Fruit fly (Drosophila melanogaster) whole organism, prepupa: ENCODE data around the gene Gr63a.

ENCODE experiments used
- Blimp-1 ChIP-seq: fragments of 200-800 bp; sonication (Bioruptor generic); optimal IDR thresholded peaks from 3 replicates; lab custom pipeline; 2017; ENCODE audit warnings: missing biosample characterization, missing genetic modification characterization, mild to moderate bottlenecking, moderate library complexity, missing genetic modification reagents
- CG10631 ChIP-seq: fragments of 200-800 bp; sonication (Bioruptor generic); optimal IDR thresholded peaks from 2 replicates; lab custom pipeline; 2016; ENCODE audit warnings: missing biosample characterization, missing genetic modification characterization
- CG10669 ChIP-seq: fragments of 200-800 bp; sonication (Bioruptor generic); optimal IDR thresholded peaks from 3 replicates; lab custom pipeline; 2018; ENCODE audit warnings: missing biosample characterization, mild to moderate bottlenecking, missing genetic modification characterization, moderate library complexity
- CG11762 ChIP-seq: fragments of 200-800 bp; sonication (Bioruptor generic); optimal IDR thresholded peaks from 3 replicates; lab custom pipeline; 2016; ENCODE audit warnings: missing biosample characterization, missing genetic modification characterization; ENCODE audit not compliant: insufficient read depth
- CG11902 ChIP-seq: fragments of 200-800 bp; sonication (Bioruptor generic); optimal IDR thresholded peaks from 3 replicates; lab custom pipeline; 2016; ENCODE audit warnings: missing biosample characterization, missing genetic modification characterization
- CG1621 ChIP-seq: fragments of 200-800 bp; sonication (Bioruptor generic); optimal IDR thresholded peaks from 3 replicates; lab custom pipeline; 2018; ENCODE audit warnings: missing biosample characterization, mild to moderate bottlenecking, missing genetic modification characterization
- CG16779 ChIP-seq: fragments of 200-800 bp; sonication (Bioruptor generic); optimal IDR thresholded peaks from 3 replicates; lab custom pipeline; 2017; ENCODE audit warnings: missing biosample characterization, mild to moderate bottlenecking, missing genetic modification characterization
- CG3032 ChIP-seq: fragments of 200-800 bp; optimal IDR thresholded peaks from 2 replicates; lab custom pipeline; 2019; ENCODE audit warnings: missing biosample characterization, mild to moderate bottlenecking, missing genetic modification characterization, moderate library complexity
- CG31627 ChIP-seq: fragments of 200-800 bp; sonication (Bioruptor generic); optimal IDR thresholded peaks from 3 replicates; lab custom pipeline; 2016; ENCODE audit warnings: missing biosample characterization, missing genetic modification characterization
- CG32006 ChIP-seq: fragments of 200-800 bp; sonication (Bioruptor generic); optimal IDR thresholded peaks from 3 replicates; lab custom pipeline; 2017; ENCODE audit warnings: missing biosample characterization, mild to moderate bottlenecking, missing genetic modification characterization
- CG3919 ChIP-seq: fragments of 200-800 bp; sonication (Bioruptor generic); optimal IDR thresholded peaks from 3 replicates; lab custom pipeline; 2016; ENCODE audit warnings: missing biosample characterization, missing genetic modification characterization
- CG4318 ChIP-seq: fragments of 200-800 bp; sonication (Bioruptor generic); optimal IDR thresholded peaks from 3 replicates; lab custom pipeline; 2017; ENCODE audit warnings: missing biosample characterization, mild to moderate bottlenecking, missing genetic modification characterization
- CG6163 ChIP-seq: fragments of 200-800 bp; sonication (Bioruptor generic); IDR thresholded peaks from 3 replicates; pipeline ENCODE4 v1.3.6; 2022; ENCODE audit warnings: missing biosample characterization, missing genetic modification characterization
- CG6276 ChIP-seq: fragments of 200-800 bp; sonication (Bioruptor generic); optimal IDR thresholded peaks from 2 replicates; lab custom pipeline; 2017; ENCODE audit warnings: missing biosample characterization, mild to moderate bottlenecking, missing genetic modification characterization
- CG6792 ChIP-seq: fragments of 200-800 bp; sonication (Bioruptor generic); optimal IDR thresholded peaks from 3 replicates; lab custom pipeline; 2016; ENCODE audit warnings: missing biosample characterization, missing genetic modification characterization
- CG6808 ChIP-seq: fragments of 200-800 bp; sonication (Bioruptor generic); optimal IDR thresholded peaks from 3 replicates; lab custom pipeline; 2017; ENCODE audit warnings: missing biosample characterization, missing genetic modification characterization, mild to moderate bottlenecking, moderate library complexity, missing genetic modification reagents
- CG6854 ChIP-seq: fragments of 200-800 bp; sonication (Bioruptor generic); optimal IDR thresholded peaks from 2 replicates; lab custom pipeline; 2017; ENCODE audit warnings: missing biosample characterization, mild to moderate bottlenecking, missing genetic modification characterization
- CG7368 ChIP-seq: fragments of 200-800 bp; sonication (Bioruptor generic); optimal IDR thresholded peaks from 3 replicates; lab custom pipeline; 2016; ENCODE audit warnings: missing biosample characterization, missing genetic modification characterization
- CG9139 ChIP-seq: fragments of 200-800 bp; sonication (Bioruptor generic); optimal IDR thresholded peaks from 3 replicates; lab custom pipeline; 2017; ENCODE audit warnings: missing biosample characterization, mild to moderate bottlenecking, missing genetic modification characterization
- Eip75B ChIP-seq: fragments of 200-800 bp; sonication (Bioruptor generic); optimal IDR thresholded peaks from 3 replicates; lab custom pipeline; 2016; ENCODE audit warnings: missing biosample characterization, missing genetic modification characterization
- Eip78C ChIP-seq: fragments of 200-800 bp; sonication (Bioruptor generic); peaks from one replicate; lab custom pipeline; 2016; ENCODE audit warnings: missing biosample characterization, missing genetic modification characterization
- Eip93F ChIP-seq: fragments of 200-800 bp; sonication (Bioruptor generic); optimal IDR thresholded peaks from 2 replicates; lab custom pipeline; 2016; ENCODE audit warnings: missing biosample characterization, mild to moderate bottlenecking, missing genetic modification characterization
- Ets21C ChIP-seq: fragments of 200-800 bp; sonication (Bioruptor generic); optimal IDR thresholded peaks from 3 replicates; lab custom pipeline; 2016; ENCODE audit warnings: missing biosample characterization, missing genetic modification characterization
- Ets96B ChIP-seq: fragments of 200-800 bp; optimal IDR thresholded peaks from 2 replicates; lab custom pipeline; 2019; ENCODE audit warnings: missing biosample characterization, mild to moderate bottlenecking, missing genetic modification characterization, moderate library complexity
- Gug ChIP-seq: fragments of 200-800 bp; sonication (Bioruptor generic); IDR thresholded peaks from 2 replicates; pipeline ENCODE4 v1.3.6; 2022; ENCODE audit warnings: missing biosample characterization, missing genetic modification characterization
- Hr38 ChIP-seq: sonication (Bioruptor generic); optimal IDR thresholded peaks from 2 replicates; lab custom pipeline; 2016; ENCODE audit warnings: missing biosample characterization, missing genetic modification characterization
- Hr39 ChIP-seq: fragments of 200-800 bp; sonication (Bioruptor generic); optimal IDR thresholded peaks from 2 replicates; lab custom pipeline; 2016; ENCODE audit warnings: missing biosample characterization, missing genetic modification characterization
- Lpt ChIP-seq: fragments of 200-800 bp; sonication (Bioruptor generic); optimal IDR thresholded peaks from 3 replicates; lab custom pipeline; 2016; ENCODE audit warnings: missing biosample characterization, missing genetic modification characterization
- Met ChIP-seq: fragments of 200-800 bp; sonication (Bioruptor generic); optimal IDR thresholded peaks from 3 replicates; lab custom pipeline; 2016; ENCODE audit warnings: missing biosample characterization, missing genetic modification characterization
- OdsH ChIP-seq: fragments of 200-800 bp; sonication (Bioruptor generic); optimal IDR thresholded peaks from 3 replicates; lab custom pipeline; 2016; ENCODE audit warnings: missing biosample characterization, missing genetic modification characterization
- Smox ChIP-seq: fragments of 200-800 bp; sonication (Bioruptor generic); optimal IDR thresholded peaks from 3 replicates; lab custom pipeline; 2016; ENCODE audit warnings: missing biosample characterization, missing genetic modification characterization
- Sox14 ChIP-seq: fragments of 200-800 bp; sonication (Bioruptor generic); optimal IDR thresholded peaks from 3 replicates; lab custom pipeline; 2016; ENCODE audit warnings: missing biosample characterization, missing genetic modification characterization
- Sox15 ChIP-seq: fragments of 200-800 bp; sonication (Bioruptor generic); optimal IDR thresholded peaks from 3 replicates; lab custom pipeline; 2016; ENCODE audit warnings: missing biosample characterization, missing genetic modification characterization
- achi ChIP-seq: fragments of 200-800 bp; sonication (Bioruptor generic); optimal IDR thresholded peaks from 3 replicates; lab custom pipeline; 2016; ENCODE audit warnings: missing biosample characterization, missing genetic modification characterization
- acj6 ChIP-seq: fragments of 200-800 bp; sonication (Bioruptor generic); optimal IDR thresholded peaks from 3 replicates; lab custom pipeline; 2016; ENCODE audit warnings: missing biosample characterization, missing genetic modification characterization
- cyc ChIP-seq: fragments of 200-800 bp; sonication (Bioruptor generic); optimal IDR thresholded peaks from 3 replicates; lab custom pipeline; 2016; ENCODE audit warnings: missing biosample characterization, missing genetic modification characterization
- dac ChIP-seq: fragments of 200-800 bp; sonication (Bioruptor generic); optimal IDR thresholded peaks from 2 replicates; lab custom pipeline; 2017; ENCODE audit warnings: missing biosample characterization, mild to moderate bottlenecking, missing genetic modification characterization
- eg ChIP-seq: fragments of 200-800 bp; sonication (Bioruptor generic); IDR thresholded peaks from 3 replicates; pipeline ENCODE4 v1.3.6; 2022; ENCODE audit warnings: missing biosample characterization, missing genetic modification characterization
- esn ChIP-seq: fragments of 200-800 bp; sonication (Bioruptor generic); optimal IDR thresholded peaks from 2 replicates; lab custom pipeline; 2016; ENCODE audit warnings: missing biosample characterization, mild to moderate bottlenecking, missing genetic modification characterization, moderate library complexity
- fd59A ChIP-seq: fragments of 200-800 bp; sonication (Bioruptor generic); optimal IDR thresholded peaks from 2 replicates; lab custom pipeline; 2017; ENCODE audit warnings: missing biosample characterization, mild to moderate bottlenecking, missing genetic modification characterization, missing genetic modification reagents
- fkh ChIP-seq: fragments of 200-800 bp; sonication (Bioruptor generic); optimal IDR thresholded peaks from 3 replicates; lab custom pipeline; 2017; ENCODE audit warnings: missing biosample characterization, mild to moderate bottlenecking, missing genetic modification characterization, moderate library complexity
- net ChIP-seq: fragments of 200-800 bp; sonication (Bioruptor generic); optimal IDR thresholded peaks from 3 replicates; lab custom pipeline; 2016; ENCODE audit warnings: missing biosample characterization, missing genetic modification characterization
- pdm3 ChIP-seq: fragments of 200-800 bp; sonication (Bioruptor generic); optimal IDR thresholded peaks from 3 replicates; lab custom pipeline; 2016; ENCODE audit warnings: missing biosample characterization, missing genetic modification characterization
- salr ChIP-seq, 2 experiments: fragments of 200-800 bp; sonication (Bioruptor generic); optimal IDR thresholded peaks; 3 replicates each; lab custom pipeline; 2016 to 2018; ENCODE audit warnings: missing biosample characterization in 2 of 2, missing genetic modification characterization in 2 of 2, mild to moderate bottlenecking in 1 of 2
- spab ChIP-seq: fragments of 200-800 bp; sonication (Bioruptor generic); optimal IDR thresholded peaks from 2 replicates; lab custom pipeline; 2017; ENCODE audit warnings: missing biosample characterization, mild to moderate bottlenecking, missing genetic modification characterization, missing genetic modification reagents
- ss ChIP-seq, 2 experiments: fragments of 200-800 bp; sonication (Bioruptor generic); optimal IDR thresholded peaks; 2 replicates in 1 of 2; 3 replicates in 1 of 2; lab custom pipeline; 2017 to 2018; ENCODE audit warnings: mild to moderate bottlenecking in 2 of 2, missing biosample characterization in 2 of 2, missing genetic modification characterization in 2 of 2, moderate library complexity in 1 of 2
- svp ChIP-seq: fragments of 200-800 bp; sonication (Bioruptor generic); peaks from one replicate; lab custom pipeline; 2016; ENCODE audit warnings: missing biosample characterization, missing genetic modification characterization
- vri ChIP-seq: fragments of 200-800 bp; sonication (Bioruptor generic); optimal IDR thresholded peaks from 3 replicates; lab custom pipeline; 2016; ENCODE audit warnings: missing biosample characterization, mild to moderate bottlenecking, missing genetic modification characterization

The Gr63a gene

DNA sequence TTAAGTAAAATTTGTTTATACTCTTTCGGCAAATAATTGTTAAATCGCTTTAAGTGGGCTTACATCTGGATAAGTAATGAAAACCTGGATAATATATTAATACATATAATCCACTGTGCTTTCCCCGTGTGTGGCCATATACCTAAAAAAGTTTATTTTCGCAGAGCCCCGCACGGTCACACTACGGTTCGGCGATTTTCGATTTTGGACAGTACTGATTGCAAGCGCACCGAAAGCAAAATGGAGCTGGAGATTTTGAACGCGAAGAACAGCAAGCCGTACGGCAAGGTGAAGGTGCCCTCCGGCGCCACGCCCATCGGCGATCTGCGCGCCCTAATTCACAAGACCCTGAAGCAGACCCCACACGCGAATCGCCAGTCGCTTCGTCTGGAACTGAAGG lies 6.9 kb upstream of the Gr63a start, which contains the start of gene Sc2:
Sc2 (plus strand) TSS at position 192 of the 400 bp plus-strand sequence.
- TF ChIP-seq CG6163 (peak; percentile 41; the same call in 1 of the 3 replicates), Met (GFP tag; lab: Kevin White, UChicago) (no peak)

DNA sequence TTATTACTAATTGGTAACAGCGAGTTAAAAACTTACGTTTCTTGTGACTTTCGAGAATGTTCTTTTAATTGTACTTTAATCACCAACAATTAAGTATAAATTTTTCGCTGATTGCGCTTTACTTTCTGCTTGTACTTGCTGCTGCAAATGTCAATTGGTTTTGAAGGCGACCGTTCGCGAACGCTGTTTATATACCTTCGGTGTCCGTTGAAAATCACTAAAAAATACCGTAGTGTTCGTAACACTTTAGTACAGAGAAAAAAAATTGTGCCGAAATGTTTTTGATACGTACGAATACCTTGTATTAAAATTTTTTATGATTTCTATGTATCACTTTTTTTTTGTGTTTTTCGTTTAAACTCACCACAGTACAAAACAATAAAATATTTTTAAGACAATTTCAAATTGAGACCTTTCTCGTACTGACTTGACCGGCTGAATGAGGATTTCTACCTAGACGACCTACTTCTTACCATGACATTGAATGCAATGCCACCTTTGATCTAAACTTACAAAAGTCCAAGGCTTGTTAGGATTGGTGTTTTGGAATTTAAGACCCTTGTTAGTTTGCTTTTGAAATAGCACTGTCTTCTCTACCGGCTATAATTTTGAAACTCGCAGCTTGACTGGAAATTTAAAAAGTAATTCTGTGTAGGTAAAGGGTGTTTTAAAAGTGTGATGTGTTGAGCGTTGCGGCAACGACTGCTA lies 6.2 kb upstream of the Gr63a start, which contains the start of gene Ubi-p63E:
Ubi-p63E (minus strand) TSS at position 694 of the 708 bp plus-strand sequence.
- TF ChIP-seq vri (GFP tag; lab: Kevin White, UChicago) (peak; percentile 57), salr (GFP tag; optimal IDR thresholded peaks at IDR 0.05; lab: Kevin White, UChicago) (peak in 1 of 2 experiments; percentile 77), ss (GFP tag; optimal IDR thresholded peaks at IDR 0.05; lab: Kevin White, UChicago) (peak in 1 of 2 experiments; percentile 32), Eip93F (GFP tag; lab: Kevin White, UChicago) (no peak), eg (GFP tag; lab: Robert Waterston, UW) (no peak), Eip78C (GFP tag; lab: Kevin White, UChicago) (peak; percentile 90), Gug (no peak), cyc (GFP tag; lab: Kevin White, UChicago) (peak; percentile 57), CG3919 (peak; percentile 53), Hr38 (GFP tag; lab: Kevin White, UChicago) (no peak), net (GFP tag; lab: Kevin White, UChicago) (peak; percentile 65), CG3032 (peak; percentile 45), CG9139 (peak; percentile 55), CG10631 (peak; percentile 71), fd59A (peak; percentile 35), CG11902 (GFP tag; lab: Kevin White, UChicago) (peak; percentile 59), CG6854 (peak; percentile 29), CG7368 (GFP tag; lab: Kevin White, UChicago) (peak; percentile 28), Ets21C (peak; percentile 61), Lpt (GFP tag; lab: Kevin White, UChicago) (peak; percentile 31), CG16779 (tag; lab: Kevin White, UChicago) (no peak), Blimp-1 (GFP tag; lab: Kevin White, UChicago) (no peak), CG1621 (tag; lab: Kevin White, UChicago) (peak; percentile 26), Eip75B (peak; percentile 54), Sox14 (GFP tag; lab: Kevin White, UChicago) (no peak), CG32006 (GFP tag; lab: Kevin White, UChicago) (peak; percentile 72), spab (GFP tag; lab: Kevin White, UChicago) (peak; percentile 51), svp (peak; percentile 81), CG31627 (peak; percentile 79), Hr39 (GFP tag; lab: Kevin White, UChicago) (peak; percentile 66), Sox15 (GFP tag; lab: Kevin White, UChicago) (peak; percentile 68), CG11762 (GFP tag; lab: Kevin White, UChicago) (no peak), CG6808 (peak; percentile 44), Ets96B (tag; lab: Kevin White, UChicago) (peak; percentile 31), achi (peak; percentile 57), CG6163 (no peak), pdm3 (GFP tag; lab: Kevin White, UChicago) (peak; percentile 75), OdsH (GFP tag; lab: Kevin White, UChicago) (peak; percentile 60), CG4318 (GFP tag; lab: Kevin White, UChicago) (peak; percentile 56), acj6 (peak; percentile 61), Smox (GFP tag; lab: Kevin White, UChicago) (peak; percentile 75), dac (GFP tag; lab: Kevin White, UChicago) (peak; percentile 20), fkh (GFP tag; lab: Kevin White, UChicago) (no peak), CG6276 (GFP tag; lab: Kevin White, UChicago) (peak; percentile 50), CG10669 (GFP tag; lab: Kevin White, UChicago) (peak; percentile 49), CG6792 (GFP tag; lab: Kevin White, UChicago) (peak; percentile 58), esn (GFP tag; lab: Kevin White, UChicago) (peak; percentile 76)
